Worm (Caenorhabditis elegans): ENCODE data around the gene T25B2.2.

The T25B2.2 gene

DNA sequence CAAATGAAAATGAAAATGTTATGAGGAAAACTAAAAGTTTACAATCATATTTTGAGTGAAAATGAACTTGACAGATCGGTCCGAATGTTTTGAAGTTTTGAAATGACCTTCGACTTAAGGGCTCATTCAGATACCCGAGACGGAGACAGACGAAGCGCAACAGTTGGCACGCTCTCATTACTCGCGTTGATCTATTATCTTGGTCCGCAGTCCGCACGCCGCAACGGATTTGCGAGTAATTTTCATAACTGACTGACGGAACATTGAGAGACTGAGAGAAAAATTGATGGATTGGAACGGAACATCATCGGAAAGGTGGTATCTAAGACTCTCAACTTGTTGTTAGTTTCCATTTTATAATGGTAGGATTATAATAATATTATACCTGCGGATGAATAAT lies 23.5 kb upstream of the T25B2.2 start:
- TF ChIP-seq ztf-22 (GFP tag; optimal IDR thresholded peaks at IDR 0.05), result no peak
- no peak for TF ChIP-seq repo-1 (tag; optimal IDR thresholded peaks at IDR 0.05)
- TF ChIP-seq mes-4 (tag; optimal IDR thresholded peaks at IDR 0.05), result no peak
- TF ChIP-seq aptf-2 (GFP tag; conservative IDR thresholded peaks at IDR 0.05), result no peak
- no peak for TF ChIP-seq attf-5 (GFP tag; optimal IDR thresholded peaks at IDR 0.05)
- no peak for TF ChIP-seq aptf-3 (GFP tag; IDR thresholded peaks at IDR 0.05)
- TF ChIP-seq Y53F4B.3 (GFP tag; IDR thresholded peaks at IDR 0.05), result no peak
- no peak for TF ChIP-seq ceh-58 (GFP tag; IDR thresholded peaks at IDR 0.05)
- no peak for TF ChIP-seq ceh-91 (GFP tag; IDR thresholded peaks at IDR 0.05)
- no peak for TF ChIP-seq tlf-1 (GFP tag; optimal IDR thresholded peaks at IDR 0.05)
- TF ChIP-seq ztf-26 (tag; optimal IDR thresholded peaks at IDR 0.05), result no peak
- no peak for TF ChIP-seq ztf-18 (tag; optimal IDR thresholded peaks at IDR 0.05)
- TF ChIP-seq athp-1 (tag; optimal IDR thresholded peaks at IDR 0.05), result no peak

DNA sequence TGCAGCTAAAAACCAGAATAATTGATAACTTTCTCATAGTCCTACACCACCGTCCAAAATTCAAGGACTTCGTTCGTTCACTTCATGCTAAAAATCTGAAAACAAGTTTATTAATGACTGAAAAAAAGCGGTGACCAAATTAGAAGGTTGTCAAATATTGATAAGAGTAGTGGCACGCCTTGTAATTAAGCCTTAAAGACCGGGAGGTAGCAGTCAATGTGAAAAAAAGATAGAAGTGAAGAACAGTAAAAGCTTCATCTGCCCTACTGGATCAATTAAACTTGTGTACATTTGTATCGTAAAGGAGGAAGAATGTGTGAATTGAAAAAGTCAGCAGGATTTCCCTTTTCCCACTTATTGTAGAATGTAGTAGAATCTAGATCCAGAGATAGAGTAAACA lies 19.0 kb upstream of the T25B2.2 start, which contains the start of gene tag-275:
tag-275 (minus strand) TSS at position 101 of the 400 bp plus-strand sequence.
- TF ChIP-seq sdz-38 (tag; optimal IDR thresholded peaks at IDR 0.05) (no peak), snpc-1.3 (tag; optimal IDR thresholded peaks at IDR 0.05; ENCODE audit: insufficient read depth) (no peak), aptf-3 (GFP tag; IDR thresholded peaks at IDR 0.05) (no peak), somi-1 (GFP tag; optimal IDR thresholded peaks at IDR 0.05) (no peak), tbx-9 (tag; optimal IDR thresholded peaks at IDR 0.05; ENCODE audit: borderline replicate concordance) (no peak), ets-4 (GFP tag; optimal IDR thresholded peaks at IDR 0.05) (no peak), lin-54 (GFP tag; optimal IDR thresholded peaks at IDR 0.05) (no peak), madf-8 (GFP tag; conservative IDR thresholded peaks at IDR 0.05) (no peak), let-607 (tag; optimal IDR thresholded peaks at IDR 0.05) (no peak)

- TF ChIP-seq zfh-2 (GFP tag; conservative IDR thresholded peaks at IDR 0.05) (peak; percentile 28), F57C9.4 (tag; optimal IDR thresholded peaks at IDR 0.05) (no peak)
Measured at ce11 chrX:6150949-6151519, 18.4 kb upstream of the T25B2.2 start.

DNA sequence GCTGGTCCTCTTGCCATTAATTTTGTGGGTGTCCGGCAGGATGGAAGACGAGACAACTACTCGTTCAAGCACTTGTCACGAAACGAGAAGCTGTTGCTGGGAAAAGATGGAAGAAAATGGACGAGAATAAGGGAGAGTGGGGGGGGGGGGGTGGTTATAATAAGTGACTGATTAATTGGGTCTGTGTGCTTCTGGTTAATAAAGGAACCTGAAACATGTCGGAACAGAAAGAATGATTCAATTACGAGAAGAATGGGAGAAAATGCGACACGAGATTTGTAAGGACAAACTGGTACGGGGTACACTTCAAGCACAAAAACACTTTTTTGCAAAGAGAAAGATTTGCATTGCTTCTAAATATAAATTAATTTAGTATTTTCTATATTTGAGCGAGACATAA lies 14.0 kb upstream of the T25B2.2 start:
- no peak for TF ChIP-seq lin-26 (GFP tag; IDR thresholded peaks at IDR 0.05)
- TF ChIP-seq lag-1 (GFP tag; IDR thresholded peaks at IDR 0.05), result no peak
- TF ChIP-seq somi-1 (GFP tag; optimal IDR thresholded peaks at IDR 0.05), result no peak
- TF ChIP-seq pbrm-1 (GFP tag; IDR thresholded peaks at IDR 0.05), result no peak
- TF ChIP-seq unc-130 (GFP tag; optimal IDR thresholded peaks at IDR 0.05), result no peak
- no peak for TF ChIP-seq Y79H2A.3 (GFP tag; conservative IDR thresholded peaks at IDR 0.05)

DNA sequence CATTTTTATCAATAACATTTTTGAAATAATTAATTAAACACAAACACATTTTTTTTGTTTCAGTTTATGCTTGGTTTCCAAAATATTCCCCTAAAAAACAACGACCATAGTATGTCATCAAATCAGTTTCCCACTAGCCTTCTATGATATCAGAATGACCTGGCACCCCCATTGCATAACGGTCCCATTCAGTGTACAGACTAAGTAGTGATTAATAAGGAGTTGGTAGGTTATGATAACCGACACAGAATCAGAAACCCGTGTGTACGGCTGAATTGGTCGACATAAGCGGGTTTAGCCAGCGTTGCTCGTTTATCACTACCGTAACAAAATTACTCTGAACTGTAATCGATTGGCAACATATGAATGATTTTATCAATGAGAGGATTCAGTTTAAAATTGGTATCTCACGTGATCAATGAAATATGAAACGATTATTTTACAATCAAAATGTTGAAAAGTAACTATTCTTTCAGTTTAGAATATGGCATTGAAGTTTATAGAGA lies 12.0 kb upstream of the T25B2.2 start:
- TF ChIP-seq ekl-4 (GFP tag; IDR thresholded peaks at IDR 0.05), result no peak
- TF ChIP-seq lin-35 (GFP tag; optimal IDR thresholded peaks at IDR 0.05), result no peak
- TF ChIP-seq gei-17 (GFP tag; optimal IDR thresholded peaks at IDR 0.05), result no peak
- no peak for TF ChIP-seq lsy-27 (tag; optimal IDR thresholded peaks at IDR 0.05; ENCODE audit: borderline replicate concordance, insufficient read depth)
- TF ChIP-seq aptf-2 (GFP tag; conservative IDR thresholded peaks at IDR 0.05), result no peak
- TF ChIP-seq F37B4.10 (GFP tag; IDR thresholded peaks at IDR 0.05), result no peak
- TF ChIP-seq rpc-1 (optimal IDR thresholded peaks at IDR 0.05), result no peak
- TF ChIP-seq rpc-1 (tag; optimal IDR thresholded peaks at IDR 0.05), result no peak
- no peak for TF ChIP-seq athp-1 (tag; optimal IDR thresholded peaks at IDR 0.05)
- TF ChIP-seq rec-8 (tag; optimal IDR thresholded peaks at IDR 0.05), result no peak
- no peak for TF ChIP-seq nhr-80 (tag; optimal IDR thresholded peaks at IDR 0.05)
- TF ChIP-seq nhr-120 (GFP tag; IDR thresholded peaks at IDR 0.05), result no peak
- TF ChIP-seq hmg-20 (GFP tag; IDR thresholded peaks at IDR 0.05), result no peak
- TF ChIP-seq B0261.1 (tag; optimal IDR thresholded peaks at IDR 0.05), result no peak
- no peak for TF ChIP-seq unc-130 (GFP tag; optimal IDR thresholded peaks at IDR 0.05)
- no peak for TF ChIP-seq ZK185.1 (tag; optimal IDR thresholded peaks at IDR 0.05; ENCODE audit: poor library complexity, severe bottlenecking)
- TF ChIP-seq hrde-1 (tag; optimal IDR thresholded peaks at IDR 0.05; ENCODE audit: borderline replicate concordance), result no peak

Data from whole organism, young adult.